Worm (Caenorhabditis elegans) whole organism, young adult: ENCODE measurements around the gene F42C5.4.

Experiments
- B0019.2 ChIP-seq: fragments of 200-800 bp; sonication (Bioruptor generic); conservative IDR thresholded peaks from 2 replicates; pipeline ENCODE4 v1.3.6; 2022; ENCODE audit warnings: missing genetic modification reagents, missing genetic modification characterization, missing compliant biosample characterization
- B0336.3 ChIP-seq: fragments of 200-800 bp; sonication (Bioruptor generic); IDR thresholded peaks from 2 replicates; pipeline ENCODE4 v1.3.6; 2022; ENCODE audit warnings: missing genetic modification characterization, missing compliant biosample characterization
- C06A6.2 ChIP-seq: fragments of 200-800 bp; sonication (Bioruptor generic); conservative IDR thresholded peaks from 2 replicates; pipeline ENCODE4 v1.3.6; 2022; ENCODE audit warnings: missing genetic modification characterization, missing compliant biosample characterization
- F10E7.11 ChIP-seq: sonication (generic microtip); optimal IDR thresholded peaks from 2 replicates; lab custom pipeline; 2017; ENCODE audit warnings: mild to moderate bottlenecking, missing genetic modification characterization, moderate library complexity, missing compliant biosample characterization
- F22D6.2 ChIP-seq: sonication (generic microtip); optimal IDR thresholded peaks from 2 replicates; lab custom pipeline; 2016; ENCODE audit warnings: mild to moderate bottlenecking, missing genetic modification characterization, missing compliant biosample characterization
- F33H1.4 ChIP-seq: fragments of 200-800 bp; sonication (Bioruptor generic); IDR thresholded peaks from 2 replicates; pipeline ENCODE4 v1.3.6; 2022; ENCODE audit warnings: missing genetic modification reagents, missing genetic modification characterization, missing compliant biosample characterization
- F39B2.1 ChIP-seq: fragments of 200-800 bp; sonication (Bioruptor generic); IDR thresholded peaks from 2 replicates; pipeline ENCODE4 v1.3.6; 2022; ENCODE audit warnings: missing genetic modification reagents, missing genetic modification characterization, missing compliant biosample characterization
- F49E8.2 ChIP-seq: sonication (generic microtip); optimal IDR thresholded peaks from 3 replicates; lab custom pipeline; 2017; ENCODE audit warnings: missing genetic modification characterization, mild to moderate bottlenecking, missing compliant biosample characterization, antibody characterized with exemption, moderate library complexity; ENCODE audit not compliant: insufficient read depth
- F52B5.7 ChIP-seq: sonication (generic microtip); optimal IDR thresholded peaks from 2 replicates; lab custom pipeline; 2016; ENCODE audit warnings: mild to moderate bottlenecking, missing genetic modification characterization, missing compliant biosample characterization
- F57A8.1 ChIP-seq: fragments of 200-800 bp; sonication (Bioruptor generic); optimal IDR thresholded peaks from 2 replicates; lab custom pipeline; 2018; ENCODE audit warnings: mild to moderate bottlenecking, missing genetic modification characterization, moderate library complexity, missing compliant biosample characterization
- F57C9.4 ChIP-seq: sonication (generic microtip); optimal IDR thresholded peaks from 2 replicates; lab custom pipeline; 2017; ENCODE audit warnings: mild to moderate bottlenecking, missing genetic modification characterization, missing compliant biosample characterization
- K12H6.12 ChIP-seq: fragments of 200-800 bp; sonication (Bioruptor generic); optimal IDR thresholded peaks from 2 replicates; lab custom pipeline; 2018; ENCODE audit warnings: mild to moderate bottlenecking, missing genetic modification characterization, missing compliant biosample characterization
- Y53G8AR.9 ChIP-seq: fragments of 200-800 bp; sonication (Bioruptor generic); conservative IDR thresholded peaks from 2 replicates; pipeline ENCODE4 v1.3.6; 2022; ENCODE audit warnings: missing genetic modification reagents, missing genetic modification characterization, missing compliant biosample characterization
- Y56A3A.18 ChIP-seq: fragments of 200-800 bp; sonication (Bioruptor generic); IDR thresholded peaks from 2 replicates; pipeline ENCODE4 v1.3.6; 2022; ENCODE audit warnings: missing genetic modification reagents, missing genetic modification characterization, missing compliant biosample characterization
- Y79H2A.3 ChIP-seq: fragments of 200-800 bp; sonication (Bioruptor generic); conservative IDR thresholded peaks from 2 replicates; pipeline ENCODE4 v1.3.6; 2022; ENCODE audit warnings: missing genetic modification reagents, missing genetic modification characterization, missing compliant biosample characterization
- akir-1 ChIP-seq: fragments of 200-800 bp; sonication (Bioruptor generic); optimal IDR thresholded peaks from 2 replicates; lab custom pipeline; 2018; ENCODE audit warnings: mild to moderate bottlenecking, missing genetic modification characterization, moderate library complexity, missing compliant biosample characterization
- attf-6 ChIP-seq: fragments of 200-800 bp; sonication (Bioruptor generic); IDR thresholded peaks from 2 replicates; pipeline ENCODE4 v1.3.6; 2022; ENCODE audit warnings: missing genetic modification reagents, missing genetic modification characterization, missing compliant biosample characterization
- cebp-1 ChIP-seq, 2 experiments: fragments of 200-800 bp in 1 of 2; sonication (Bioruptor generic) in 1 of 2; sonication (generic microtip) in 1 of 2; IDR thresholded peaks in 1 of 2; optimal IDR thresholded peaks in 1 of 2; 2 replicates each; pipeline versions ENCODE4 v1.3.6 to Lab custom; 2017 to 2022; ENCODE audit warnings: missing compliant biosample characterization in 2 of 2, missing genetic modification characterization in 2 of 2, mild to moderate bottlenecking in 1 of 2, missing genetic modification reagents in 1 of 2, moderate library complexity in 1 of 2
- ceh-40 ChIP-seq: fragments of 200-800 bp; sonication (Bioruptor generic); IDR thresholded peaks from 2 replicates; pipeline ENCODE4 v1.3.6; 2022; ENCODE audit warnings: missing genetic modification characterization, missing compliant biosample characterization
- ceh-58 ChIP-seq: fragments of 200-800 bp; sonication (Bioruptor generic); IDR thresholded peaks from 2 replicates; pipeline ENCODE4 v1.3.6; 2022; ENCODE audit warnings: missing genetic modification characterization, missing compliant biosample characterization
- ceh-91 ChIP-seq: fragments of 200-800 bp; sonication (Bioruptor generic); IDR thresholded peaks from 2 replicates; pipeline ENCODE4 v1.3.6; 2022; ENCODE audit warnings: missing genetic modification reagents, missing genetic modification characterization, missing compliant biosample characterization
- chd-7 ChIP-seq: sonication (generic microtip); optimal IDR thresholded peaks from 2 replicates; lab custom pipeline; 2016; ENCODE audit warnings: mild to moderate bottlenecking, missing genetic modification characterization, moderate library complexity, missing compliant biosample characterization
- die-1 ChIP-seq: sonication (generic microtip); optimal IDR thresholded peaks from 2 replicates; lab custom pipeline; 2016; ENCODE audit warnings: missing genotype, mild to moderate bottlenecking, missing genetic modification characterization, missing compliant biosample characterization
- dpff-1 ChIP-seq: sonication (generic microtip); optimal IDR thresholded peaks from 2 replicates; lab custom pipeline; 2017; ENCODE audit warnings: mild to moderate bottlenecking, missing genetic modification characterization, missing compliant biosample characterization
- egl-18 ChIP-seq: fragments of 200-800 bp; sonication (Bioruptor generic); IDR thresholded peaks from 2 replicates; pipeline ENCODE4 v1.3.6; 2022; ENCODE audit warnings: missing genetic modification reagents, missing genetic modification characterization, missing compliant biosample characterization
- egl-44 ChIP-seq: fragments of 200-800 bp; sonication (Bioruptor generic); IDR thresholded peaks from 2 replicates; pipeline ENCODE4 v1.3.6; 2022; ENCODE audit warnings: missing genetic modification reagents, missing genetic modification characterization, missing compliant biosample characterization
- egrh-3 ChIP-seq: fragments of 200-800 bp; sonication (Bioruptor generic); IDR thresholded peaks from 2 replicates; pipeline ENCODE4 v1.3.6; 2022; ENCODE audit warnings: missing genetic modification reagents, missing genetic modification characterization, missing compliant biosample characterization
- fkh-3 ChIP-seq: sonication (generic microtip); optimal IDR thresholded peaks from 2 replicates; lab custom pipeline; 2016; ENCODE audit warnings: mild to moderate bottlenecking, missing genetic modification characterization, missing compliant biosample characterization
- hlh-26 ChIP-seq: fragments of 200-800 bp; sonication (Bioruptor generic); conservative IDR thresholded peaks from 2 replicates; pipeline ENCODE4 v1.3.6; 2022; ENCODE audit warnings: missing genetic modification reagents, missing genetic modification characterization, missing compliant biosample characterization
- hmg-20 ChIP-seq: fragments of 200-800 bp; sonication (Bioruptor generic); IDR thresholded peaks from 2 replicates; pipeline ENCODE4 v1.3.6; 2022; ENCODE audit warnings: missing genetic modification reagents, missing genetic modification characterization, missing compliant biosample characterization
- hrde-1 ChIP-seq: sonication (generic microtip); optimal IDR thresholded peaks from 2 replicates; lab custom pipeline; 2016; ENCODE audit warnings: missing genetic modification characterization, mild to moderate bottlenecking, missing compliant biosample characterization, moderate library complexity, missing genotype, missing genetic modification reagents, borderline replicate concordance
- lin-26 ChIP-seq: fragments of 200-800 bp; sonication (Bioruptor generic); IDR thresholded peaks from 2 replicates; pipeline ENCODE4 v1.3.6; 2022; ENCODE audit warnings: missing genetic modification reagents, missing genetic modification characterization, missing compliant biosample characterization
- lir-1 ChIP-seq: fragments of 200-800 bp; sonication (Bioruptor generic); conservative IDR thresholded peaks from 2 replicates; pipeline ENCODE4 v1.3.6; 2022; ENCODE audit warnings: missing genetic modification reagents, missing genetic modification characterization, missing compliant biosample characterization
- lsy-27 ChIP-seq: sonication (generic microtip); optimal IDR thresholded peaks from 2 replicates; lab custom pipeline; 2017; ENCODE audit warnings: missing genetic modification characterization, mild to moderate bottlenecking, missing compliant biosample characterization, antibody characterized with exemption, missing genotype, borderline replicate concordance; ENCODE audit not compliant: insufficient read depth
- madf-8 ChIP-seq: fragments of 200-800 bp; sonication (Bioruptor generic); conservative IDR thresholded peaks from 2 replicates; pipeline ENCODE4 v1.3.6; 2022; ENCODE audit warnings: missing genetic modification reagents, missing genetic modification characterization, missing compliant biosample characterization
- mcd-1 ChIP-seq: fragments of 200-800 bp; sonication (Bioruptor generic); IDR thresholded peaks from 2 replicates; pipeline ENCODE4 v1.3.6; 2022; ENCODE audit warnings: missing genetic modification reagents, missing genetic modification characterization, missing compliant biosample characterization
- nhr-27 ChIP-seq: fragments of 200-800 bp; sonication (Bioruptor generic); optimal IDR thresholded peaks from 2 replicates; lab custom pipeline; 2018; ENCODE audit warnings: mild to moderate bottlenecking, missing genetic modification characterization, moderate library complexity, missing compliant biosample characterization
- nhr-80 ChIP-seq: sonication (generic microtip); optimal IDR thresholded peaks from 2 replicates; lab custom pipeline; 2016; ENCODE audit warnings: missing genetic modification characterization, missing compliant biosample characterization
- pbrm-1 ChIP-seq: fragments of 200-800 bp; sonication (Bioruptor generic); IDR thresholded peaks from 2 replicates; pipeline ENCODE4 v1.3.6; 2022; ENCODE audit warnings: missing genetic modification reagents, missing genetic modification characterization, missing compliant biosample characterization
- pha-4 ChIP-seq: fragments of 150-350 bp; sonication (generic microtip); optimal IDR thresholded peaks from 2 replicates; lab custom pipeline; 2014; ENCODE audit warnings: missing biosample characterization, missing genetic modification reagents, missing genetic modification characterization
- rec-8 ChIP-seq, 2 experiments: sonication (generic microtip); optimal IDR thresholded peaks; 2 replicates each; lab custom pipeline; 2016; ENCODE audit warnings: mild to moderate bottlenecking in 2 of 2, missing genetic modification characterization in 2 of 2, missing genetic modification reagents in 2 of 2, missing genotype in 2 of 2, missing biosample characterization in 1 of 2, missing compliant biosample characterization in 1 of 2, moderate library complexity in 1 of 2
- repo-1 ChIP-seq: sonication (generic microtip); optimal IDR thresholded peaks from 2 replicates; lab custom pipeline; 2017; ENCODE audit warnings: mild to moderate bottlenecking, missing genetic modification characterization, missing compliant biosample characterization
- sdz-38 ChIP-seq: sonication (generic microtip); optimal IDR thresholded peaks from 2 replicates; lab custom pipeline; 2016; ENCODE audit warnings: missing genotype, missing genetic modification characterization, missing compliant biosample characterization
- snpc-4 ChIP-seq, 5 experiments: fragments of 150-350 bp in 1 of 5; sonication (generic microtip) in 4 of 5; optimal IDR thresholded peaks; 2 replicates each; lab custom pipeline; 2014 to 2018; ENCODE audit warnings: missing genetic modification characterization in 5 of 5, missing biosample characterization in 3 of 5, antibody characterized with exemption in 2 of 5, mild to moderate bottlenecking in 2 of 5, missing compliant biosample characterization in 2 of 5, missing genotype in 2 of 5, moderate library complexity in 2 of 5, missing genetic modification reagents in 1 of 5
- tbp1 ChIP-seq: fragments of 200-800 bp; sonication (Bioruptor generic); optimal IDR thresholded peaks from 2 replicates; lab custom pipeline; 2018; ENCODE audit warnings: mild to moderate bottlenecking, missing genetic modification characterization, missing compliant biosample characterization
- tbx-9 ChIP-seq: sonication (generic microtip); optimal IDR thresholded peaks from 2 replicates; lab custom pipeline; 2016; ENCODE audit warnings: borderline replicate concordance, missing genetic modification characterization, inconsistent platforms, missing compliant biosample characterization
- ztf-3 ChIP-seq: fragments of 200-800 bp; sonication (Bioruptor generic); optimal IDR thresholded peaks from 2 replicates; lab custom pipeline; 2018; ENCODE audit warnings: mild to moderate bottlenecking, missing genetic modification characterization, missing compliant biosample characterization

F42C5.4 gene

ce11 chrIV:7319931-7320435 is 28.1 kb upstream of the F42C5.4 start (continued):
- peak; percentile 50 for TF ChIP-seq tbp1
- TF ChIP-seq K12H6.12 (tag; lab: Kevin White, UChicago), result peak; percentile 92
- TF ChIP-seq ztf-3 (GFP tag; lab: Kevin White, UChicago), result no peak
- no peak for TF ChIP-seq F57C9.4
- TF ChIP-seq chd-7 (tag; lab: Kevin White, UChicago), result peak; percentile 71
- TF ChIP-seq die-1 (tag; lab: Kevin White, UChicago), result no peak
- peak; percentile 87 for TF ChIP-seq B0336.3 (GFP tag; lab: Robert Waterston, UW)
- TF ChIP-seq hmg-20 (GFP tag; lab: Robert Waterston, UW), result no peak
- TF ChIP-seq Y56A3A.18 (GFP tag; lab: Robert Waterston, UW), result no peak
- TF ChIP-seq pbrm-1 (GFP tag; lab: Robert Waterston, UW), result peak; percentile 63; the same call in 1 of the 2 replicates
- no peak for TF ChIP-seq fkh-3 (tag; lab: Kevin White, UChicago)
- TF ChIP-seq hlh-26 (GFP tag; lab: Robert Waterston, UW), result no peak
- TF ChIP-seq attf-6 (GFP tag; lab: Robert Waterston, UW), result no peak
- no peak for TF ChIP-seq F52B5.7 (tag; lab: Kevin White, UChicago)
- TF ChIP-seq nhr-27, result no peak
- no peak for TF ChIP-seq tbx-9 (tag; lab: Kevin White, UChicago)
- no peak for TF ChIP-seq lir-1 (GFP tag; lab: Robert Waterston, UW)
- no peak for TF ChIP-seq egl-18 (GFP tag; lab: Robert Waterston, UW)
- TF ChIP-seq madf-8, result no peak
- no peak for TF ChIP-seq B0019.2 (GFP tag; lab: Robert Waterston, UW)
- TF ChIP-seq F33H1.4 (GFP tag; lab: Robert Waterston, UW), result peak; percentile 37; the same call in 1 of the 2 replicates
- TF ChIP-seq ceh-58 (GFP tag; lab: Robert Waterston, UW), result no peak
- peak; percentile 5 for TF ChIP-seq snpc-4 (GFP tag; optimal IDR thresholded peaks at IDR 0.05; lab: Kevin White, UChicago)
- TF ChIP-seq snpc-4 (tag; optimal IDR thresholded peaks at IDR 0.05; lab: Kevin White, UChicago), result peak in 3 of 4 experiments; percentile 44 to 77 (median 66)
- TF ChIP-seq Y79H2A.3 (GFP tag; lab: Robert Waterston, UW), result no peak
- TF ChIP-seq F10E7.11 (tag; lab: Kevin White, UChicago), result no peak
- TF ChIP-seq F57A8.1 (GFP tag; lab: Kevin White, UChicago), result no peak
- no peak for TF ChIP-seq egl-44 (GFP tag; lab: Robert Waterston, UW)
- no peak for TF ChIP-seq hrde-1 (tag; lab: Kevin White, UChicago)
- TF ChIP-seq ceh-91, result no peak
- TF ChIP-seq egrh-3 (GFP tag; lab: Robert Waterston, UW), result peak; percentile 66
- TF ChIP-seq repo-1 (tag; lab: Kevin White, UChicago), result peak; percentile 60
- no peak for TF ChIP-seq ceh-40 (GFP tag; lab: Robert Waterston, UW)
- no peak for TF ChIP-seq F39B2.1 (GFP tag; lab: Robert Waterston, UW)
- TF ChIP-seq C06A6.2 (GFP tag; lab: Robert Waterston, UW), result no peak
- no peak for TF ChIP-seq sdz-38 (tag; lab: Kevin White, UChicago)
- TF ChIP-seq pha-4 (tag; lab: Kevin White, UChicago), result no peak
- no peak for TF ChIP-seq dpff-1 (tag; lab: Kevin White, UChicago)
- TF ChIP-seq cebp-1 (GFP tag; IDR thresholded peaks at IDR 0.05; lab: Robert Waterston, UW), result no peak
- peak; percentile 85 for TF ChIP-seq cebp-1 (tag; optimal IDR thresholded peaks at IDR 0.05; lab: Kevin White, UChicago)
- TF ChIP-seq lin-26, result no peak
- peak; percentile 92 for TF ChIP-seq nhr-80 (tag; lab: Kevin White, UChicago)
- no peak for TF ChIP-seq F49E8.2 (tag; lab: Kevin White, UChicago)
- no peak for TF ChIP-seq akir-1 (GFP tag; lab: Kevin White, UChicago)
- no peak for TF ChIP-seq lsy-27 (tag; lab: Kevin White, UChicago)
- TF ChIP-seq F22D6.2 (tag; lab: Kevin White, UChicago), result peak; percentile 29
- TF ChIP-seq Y53G8AR.9, result no peak
- no peak for TF ChIP-seq rec-8 (tag; optimal IDR thresholded peaks at IDR 0.05; lab: Kevin White, UChicago)
- peak; percentile 70 for TF ChIP-seq mcd-1 (GFP tag; lab: Robert Waterston, UW)
